Worm (Caenorhabditis elegans) whole organism, late embryonic: ENCODE data around the gene mtr-4.

Experiments
- C08G9.2 ChIP-seq: sonication (generic microtip); optimal IDR thresholded peaks from 2 replicates; lab custom pipeline; 2016; ENCODE audit warnings: mild to moderate bottlenecking, missing genetic modification characterization, moderate library complexity, missing compliant biosample characterization
- C38D4.7 ChIP-seq: fragments of 200-800 bp; sonication (Bioruptor generic); optimal IDR thresholded peaks from 2 replicates; lab custom pipeline; 2018; ENCODE audit warnings: mild to moderate bottlenecking, missing genetic modification characterization, moderate library complexity, missing compliant biosample characterization
- F13H6.1 ChIP-seq: sonication (generic microtip); optimal IDR thresholded peaks from 2 replicates; lab custom pipeline; 2016; ENCODE audit warnings: missing genetic modification characterization, missing compliant biosample characterization
- ama-1 ChIP-seq: fragments of 150-350 bp; optimal IDR thresholded peaks from 2 replicates; lab custom pipeline; 2014
- ceh-2 ChIP-seq: sonication (generic microtip); optimal IDR thresholded peaks from 2 replicates; lab custom pipeline; 2016; ENCODE audit warnings: missing genotype, missing genetic modification characterization, missing compliant biosample characterization
- ceh-24 ChIP-seq: sonication (generic microtip); optimal IDR thresholded peaks from 2 replicates; lab custom pipeline; 2016; ENCODE audit warnings: mild to moderate bottlenecking, missing genetic modification characterization, missing compliant biosample characterization
- ceh-31 ChIP-seq: sonication (generic microtip); optimal IDR thresholded peaks from 2 replicates; lab custom pipeline; 2016; ENCODE audit warnings: missing genetic modification characterization, missing compliant biosample characterization
- ceh-45 ChIP-seq: fragments of 200-800 bp; sonication (Bioruptor generic); IDR thresholded peaks from 2 replicates; pipeline ENCODE4 v1.3.6; 2022; ENCODE audit warnings: missing genetic modification reagents, missing genetic modification characterization, missing compliant biosample characterization
- ceh-48 ChIP-seq: sonication (generic microtip); optimal IDR thresholded peaks from 2 replicates; lab custom pipeline; 2016; ENCODE audit warnings: missing genetic modification characterization, inconsistent platforms, missing compliant biosample characterization
- che-1 ChIP-seq: sonication (generic microtip); optimal IDR thresholded peaks from 2 replicates; lab custom pipeline; 2016; ENCODE audit warnings: mild to moderate bottlenecking, missing genetic modification characterization, missing compliant biosample characterization
- elt-2 ChIP-seq: sonication (generic microtip); optimal IDR thresholded peaks from 2 replicates; lab custom pipeline; 2016; ENCODE audit warnings: missing genetic modification reagents, missing genetic modification characterization, missing compliant biosample characterization
- elt-4 ChIP-seq: sonication (generic microtip); optimal IDR thresholded peaks from 2 replicates; lab custom pipeline; 2016; ENCODE audit warnings: missing genetic modification characterization, missing compliant biosample characterization
- ets-4 ChIP-seq: sonication (generic microtip); optimal IDR thresholded peaks from 2 replicates; lab custom pipeline; 2016; ENCODE audit warnings: missing genetic modification characterization, missing compliant biosample characterization
- fkh-6 ChIP-seq: sonication (generic microtip); optimal IDR thresholded peaks from 2 replicates; lab custom pipeline; 2016; ENCODE audit warnings: missing genetic modification characterization, missing compliant biosample characterization
- gmeb-2 ChIP-seq: sonication (generic microtip); optimal IDR thresholded peaks from 2 replicates; lab custom pipeline; 2016; ENCODE audit warnings: missing genetic modification characterization, inconsistent platforms, missing compliant biosample characterization
- hlh-13 ChIP-seq: fragments of 200-800 bp; sonication (Bioruptor generic); optimal IDR thresholded peaks from 2 replicates; lab custom pipeline; 2018; ENCODE audit warnings: mild to moderate bottlenecking, missing genetic modification characterization, missing compliant biosample characterization
- hlh-15 ChIP-seq: sonication (generic microtip); optimal IDR thresholded peaks from 2 replicates; lab custom pipeline; 2016; ENCODE audit warnings: missing genetic modification characterization, missing compliant biosample characterization
- hlh-6 ChIP-seq: sonication (generic microtip); optimal IDR thresholded peaks from 2 replicates; lab custom pipeline; 2016; ENCODE audit warnings: missing genotype, missing genetic modification characterization, missing compliant biosample characterization
- lim-6 ChIP-seq: sonication (generic microtip); optimal IDR thresholded peaks from 2 replicates; lab custom pipeline; 2016; ENCODE audit warnings: missing genetic modification characterization, missing compliant biosample characterization
- madf-2 ChIP-seq: sonication (generic microtip); optimal IDR thresholded peaks from 2 replicates; lab custom pipeline; 2017; ENCODE audit warnings: missing genetic modification characterization, missing compliant biosample characterization
- nfya-1 ChIP-seq: sonication (generic microtip); optimal IDR thresholded peaks from 2 replicates; lab custom pipeline; 2017; ENCODE audit warnings: missing genetic modification characterization, mild to moderate bottlenecking, missing compliant biosample characterization, antibody characterized with exemption, moderate library complexity
- nhr-232 ChIP-seq: sonication (generic microtip); optimal IDR thresholded peaks from 2 replicates; lab custom pipeline; 2016; ENCODE audit warnings: missing genetic modification characterization, missing compliant biosample characterization
- npax-4 ChIP-seq: sonication (generic microtip); optimal IDR thresholded peaks from 2 replicates; lab custom pipeline; 2016; ENCODE audit warnings: missing genetic modification characterization, missing compliant biosample characterization
- pag-3 ChIP-seq: sonication (generic microtip); optimal IDR thresholded peaks from 2 replicates; lab custom pipeline; 2016; ENCODE audit warnings: missing compliant biosample characterization, missing genetic modification characterization, borderline replicate concordance
- pha-2 ChIP-seq: sonication (generic microtip); optimal IDR thresholded peaks from 2 replicates; lab custom pipeline; 2017; ENCODE audit warnings: mild to moderate bottlenecking, missing genetic modification characterization, missing compliant biosample characterization
- pqm-1 ChIP-seq: sonication (generic microtip); optimal IDR thresholded peaks from 2 replicates; lab custom pipeline; 2016; ENCODE audit warnings: missing genetic modification characterization, missing compliant biosample characterization
- pros-1 ChIP-seq: fragments of 150-350 bp; optimal IDR thresholded peaks from 2 replicates; lab custom pipeline; 2014; ENCODE audit warnings: missing biosample characterization, missing genetic modification reagents, missing genetic modification characterization
- rnt-1 ChIP-seq: sonication (generic microtip); optimal IDR thresholded peaks from 2 replicates; lab custom pipeline; 2016; ENCODE audit warnings: missing genetic modification characterization, missing compliant biosample characterization
- sox-2 ChIP-seq: fragments of 200-800 bp; sonication (Bioruptor generic); IDR thresholded peaks from 2 replicates; pipeline ENCODE4 v1.3.6; 2022; ENCODE audit warnings: missing genetic modification reagents, missing genetic modification characterization, missing compliant biosample characterization
- sox-4 ChIP-seq: sonication (generic microtip); optimal IDR thresholded peaks from 2 replicates; lab custom pipeline; 2017; ENCODE audit warnings: mild to moderate bottlenecking, missing genetic modification characterization, inconsistent platforms, missing compliant biosample characterization
- syd-9 ChIP-seq: sonication (generic microtip); optimal IDR thresholded peaks from 2 replicates; lab custom pipeline; 2016; ENCODE audit warnings: mild to moderate bottlenecking, missing genetic modification characterization, moderate library complexity, missing compliant biosample characterization
- tbx-2 ChIP-seq: sonication (generic microtip); optimal IDR thresholded peaks from 2 replicates; lab custom pipeline; 2016; ENCODE audit warnings: missing genetic modification characterization, missing compliant biosample characterization
- tbx-7 ChIP-seq: sonication (generic microtip); optimal IDR thresholded peaks from 2 replicates; lab custom pipeline; 2016; ENCODE audit warnings: missing genotype, missing genetic modification characterization, missing compliant biosample characterization
- unc-42 ChIP-seq: sonication (generic microtip); optimal IDR thresholded peaks from 2 replicates; lab custom pipeline; 2016; ENCODE audit warnings: missing genotype, missing genetic modification characterization, missing compliant biosample characterization
- unc-55 ChIP-seq: sonication (generic microtip); optimal IDR thresholded peaks from 2 replicates; lab custom pipeline; 2017; ENCODE audit warnings: missing biosample characterization, missing genetic modification reagents, missing genetic modification characterization
- unc-86 ChIP-seq: sonication (generic microtip); optimal IDR thresholded peaks from 2 replicates; lab custom pipeline; 2016; ENCODE audit warnings: missing genetic modification characterization, missing compliant biosample characterization
- zip-5 ChIP-seq: sonication (generic microtip); optimal IDR thresholded peaks from 2 replicates; lab custom pipeline; 2016; ENCODE audit warnings: missing genetic modification characterization, missing compliant biosample characterization

mtr-4 gene

DNA sequence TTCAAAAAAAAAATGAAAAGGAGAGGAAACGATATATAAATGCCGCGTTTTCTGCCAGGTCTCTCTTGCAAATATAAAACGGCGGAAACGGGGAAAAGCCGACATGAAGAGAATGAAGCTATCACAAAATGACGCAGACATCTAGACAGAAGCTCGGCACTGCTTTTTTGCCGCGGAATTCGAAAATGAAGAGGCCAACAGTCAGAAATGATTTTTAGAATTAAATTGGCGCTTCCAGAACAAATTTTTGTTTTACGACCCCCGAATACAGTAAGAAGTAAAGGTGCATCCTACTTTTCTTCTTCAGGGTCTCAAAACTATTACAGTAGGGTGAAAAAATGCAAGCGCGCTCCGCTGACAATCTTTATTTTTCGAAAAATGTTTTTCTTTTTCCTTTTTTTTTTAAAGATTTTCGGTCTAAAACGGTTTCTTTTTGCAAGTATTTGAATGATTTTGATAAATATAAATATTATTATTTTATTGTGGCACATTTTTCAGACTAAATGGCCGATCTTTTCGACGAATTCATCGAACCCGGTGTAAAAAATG, at the start of gene mtr-4:
TSS of gene mtr-4 (plus strand) at position 499 of the 549 bp plus-strand sequence.
- TF ChIP-seq C38D4.7 (GFP tag; lab: Kevin White, UChicago) (no peak), ceh-24 (tag; lab: Kevin White, UChicago) (no peak), unc-42 (tag; lab: Kevin White, UChicago) (no peak), ceh-2 (tag; lab: Kevin White, UChicago) (no peak), elt-2 (tag; lab: Kevin White, UChicago) (no peak), che-1 (tag; lab: Kevin White, UChicago) (no peak), pag-3 (tag; lab: Kevin White, UChicago) (no peak), elt-4 (tag; lab: Kevin White, UChicago) (no peak), hlh-13 (GFP tag; lab: Kevin White, UChicago) (no peak), syd-9 (tag; lab: Kevin White, UChicago) (no peak), sox-4 (tag; lab: Kevin White, UChicago) (no peak), gmeb-2 (no peak)

DNA sequence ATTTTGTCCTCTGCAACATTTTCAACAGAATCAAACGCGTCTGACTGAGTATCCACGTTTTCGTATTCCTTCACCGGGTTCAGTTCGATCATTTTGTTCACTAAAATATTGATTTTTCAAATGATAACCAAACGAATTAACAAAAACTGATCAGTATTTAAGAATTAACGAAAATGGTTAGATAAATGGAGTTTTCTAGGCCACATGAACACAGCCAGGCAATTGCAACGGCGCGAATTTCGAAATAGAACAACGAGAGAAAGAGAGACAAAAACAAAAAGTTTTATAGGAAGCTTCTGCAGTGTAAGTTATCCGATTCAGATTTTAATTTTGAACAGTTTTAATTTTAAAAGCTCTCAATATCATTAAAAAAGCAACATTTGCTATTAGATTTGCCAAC, 48.0 kb upstream of the mtr-4 start, which contains the start of gene sna-2:
TSS of gene sna-2 (minus strand) at position 100 of the 400 bp plus-strand sequence.
- TF ChIP-seq tbx-2 (tag; lab: Kevin White, UChicago), result peak; percentile 45
- TF ChIP-seq rnt-1 (tag; lab: Kevin White, UChicago), result peak; percentile 50
- TF ChIP-seq C08G9.2, result peak; percentile 83
- peak; percentile 37 for TF ChIP-seq tbx-7
- TF ChIP-seq C38D4.7 (GFP tag; lab: Kevin White, UChicago), result no peak
- no peak for TF ChIP-seq unc-86
- no peak for TF ChIP-seq sox-2 (GFP tag; lab: Robert Waterston, UW)
- TF ChIP-seq ceh-31 (tag; lab: Kevin White, UChicago), result peak; percentile 92
- TF ChIP-seq ets-4, result peak; percentile 66
- peak; percentile 20 for TF ChIP-seq nfya-1
- peak; percentile 54 for TF ChIP-seq unc-42 (tag; lab: Kevin White, UChicago)
- peak; percentile 69 for TF ChIP-seq ceh-2 (tag; lab: Kevin White, UChicago)
- TF ChIP-seq, all 69 proteins: peak for 9

DNA sequence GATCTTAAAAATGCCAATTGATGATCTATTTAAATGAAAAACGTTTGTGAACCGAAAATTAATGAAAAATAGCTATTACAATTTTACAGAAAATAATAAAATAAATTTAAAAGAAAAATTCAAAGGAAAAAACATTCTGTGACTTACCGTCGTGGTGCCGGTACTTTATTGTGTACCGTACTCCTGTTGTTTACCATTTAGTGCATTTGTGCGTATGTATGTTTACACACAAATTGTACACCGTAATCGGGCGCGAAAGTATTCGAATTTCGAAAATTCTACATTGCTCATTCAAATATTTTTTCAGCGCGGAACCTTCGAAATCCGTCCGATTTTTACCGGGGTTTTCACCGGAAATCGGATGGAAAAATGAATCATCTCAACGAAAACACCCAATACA, 47.5 kb upstream of the mtr-4 start, which contains the start of gene T13F2.6:
TSS of gene T13F2.6 (plus strand) at position 306 of the 400 bp plus-strand sequence.
- no peak for TF ChIP-seq unc-42 (tag; lab: Kevin White, UChicago)
- TF ChIP-seq che-1 (tag; lab: Kevin White, UChicago), result no peak
- TF ChIP-seq fkh-6 (tag; lab: Kevin White, UChicago), result no peak
- no peak for TF ChIP-seq unc-86
- TF ChIP-seq ceh-48 (tag; lab: Kevin White, UChicago), result no peak
- TF ChIP-seq pha-2 (tag; lab: Kevin White, UChicago), result no peak
- no peak for TF ChIP-seq ceh-31 (tag; lab: Kevin White, UChicago)
- no peak for TF ChIP-seq ceh-45
- no peak for TF ChIP-seq ets-4
- TF ChIP-seq hlh-6 (tag; lab: Kevin White, UChicago), result no peak
- TF ChIP-seq F13H6.1, result no peak
- no peak for TF ChIP-seq ceh-24 (tag; lab: Kevin White, UChicago)
- TF ChIP-seq rnt-1 (tag; lab: Kevin White, UChicago), result no peak

DNA sequence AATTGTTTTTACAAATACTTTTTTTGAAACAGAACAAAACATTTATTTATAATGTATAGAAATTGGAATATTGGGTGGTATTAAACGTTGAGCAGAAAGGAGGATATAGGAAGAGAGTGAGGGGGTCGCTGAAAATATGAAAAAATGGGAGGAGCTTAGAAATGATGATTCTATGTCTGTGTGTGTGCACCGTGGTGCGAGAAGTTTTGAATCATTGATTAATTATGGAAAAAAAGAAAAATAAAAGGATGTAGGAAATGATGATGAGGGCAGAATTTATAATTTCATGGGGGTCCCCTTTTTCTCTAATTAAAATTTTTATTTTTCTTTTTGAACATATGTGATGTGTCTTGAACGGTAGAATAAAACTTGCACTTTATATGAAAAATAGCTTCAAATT, 40.8 kb upstream of the mtr-4 start, which contains the start of gene sre-4:
TSS of gene sre-4 (minus strand) at position 101 of the 400 bp plus-strand sequence.
- TF ChIP-seq nhr-232, result no peak
- TF ChIP-seq ets-4, result no peak
- TF ChIP-seq zip-5 (tag; lab: Kevin White, UChicago), result no peak
- TF ChIP-seq pqm-1 (tag; lab: Kevin White, UChicago), result no peak
- TF ChIP-seq ama-1 (lab: Kevin White, UChicago), result no peak
- no peak for TF ChIP-seq unc-55 (GFP tag; lab: Kevin White, UChicago)
- TF ChIP-seq unc-42 (tag; lab: Kevin White, UChicago), result no peak
- TF ChIP-seq pros-1 (tag; lab: Kevin White, UChicago), result no peak
- TF ChIP-seq npax-4, result no peak
- TF ChIP-seq hlh-15, result no peak
- TF ChIP-seq madf-2 (tag; lab: Kevin White, UChicago), result no peak
- TF ChIP-seq lim-6 (tag; lab: Kevin White, UChicago), result no peak
- no peak for TF ChIP-seq rnt-1 (tag; lab: Kevin White, UChicago)
